Fruit fly (Drosophila melanogaster) whole organism, wandering third instar larva: ENCODE data around the gene rb.

Experiments used
- usp ChIP-seq: fragments of >200 bp; optimal IDR thresholded peaks from 2 replicates; lab custom pipeline; 2017; ENCODE audit warnings: missing biosample characterization, missing genetic modification characterization
- woc ChIP-seq: sonication (Bioruptor generic); optimal IDR thresholded peaks from 2 replicates; lab custom pipeline; 2016; ENCODE audit warnings: missing biosample characterization, mild to moderate bottlenecking, missing genetic modification characterization

dm6 chrX:4511575-4511974 lies 28.9 kb downstream of the rb start:
- TF ChIP-seq woc (GFP tag; lab: Kevin White, UChicago), result no peak
- TF ChIP-seq usp, result no peak
